Worm (Caenorhabditis elegans) whole organism, L4/young adult: Measurements from ENCODE around the gene slrp-1.

ENCODE experiments used
- W03F9.2 ChIP-seq: fragments of 150-350 bp; optimal IDR thresholded peaks from 2 replicates; lab custom pipeline; 2014; ENCODE audit warnings: missing biosample characterization, missing genetic modification characterization
- him-1 ChIP-seq: sonication (generic microtip); optimal IDR thresholded peaks from 2 replicates; lab custom pipeline; 2016; ENCODE audit warnings: missing genotype, missing genetic modification reagents, missing genetic modification characterization, missing compliant biosample characterization

ce11 chrV:13556297-13556696 lies 9.4 kb upstream of the slrp-1 start, which contains the start of gene C56A3.6:
- TF ChIP-seq W03F9.2 (tag; lab: Kevin White, UChicago) (no peak), him-1 (no peak)
